Fruit fly (Drosophila melanogaster): ENCODE results near the gene CG31642.

DNA sequence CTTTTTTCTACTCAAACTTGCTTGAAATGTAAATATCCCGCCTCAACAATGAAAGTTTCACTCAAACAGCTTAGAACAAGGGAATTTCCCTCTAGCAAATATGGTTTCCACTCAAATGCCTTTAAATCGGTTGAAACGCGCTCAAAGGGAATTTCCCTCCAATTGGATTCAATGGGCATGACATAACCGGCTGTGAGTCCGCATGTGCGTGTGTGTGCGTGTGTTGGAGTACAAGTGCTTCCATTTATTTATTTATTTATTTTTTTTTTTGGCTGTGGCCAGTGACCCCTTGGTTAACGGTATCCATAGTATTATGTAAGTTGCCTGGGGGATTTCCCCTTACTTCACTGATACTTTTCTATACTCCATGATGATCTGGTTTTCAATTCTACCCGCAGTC is 42.2 kb upstream of the CG31642 start:
- TF ChIP-seq EcR (GFP tag; optimal IDR thresholded peaks at IDR 0.05) (no peak), CG17806 (tag; optimal IDR thresholded peaks at IDR 0.05) (no peak), CG12605 (GFP tag; IDR thresholded peaks at IDR 0.05) (no peak), CG34367 (tag; optimal IDR thresholded peaks at IDR 0.05) (no peak), CG10348 (GFP tag; IDR thresholded peaks at IDR 0.05) (no peak), CG8159 (tag; optimal IDR thresholded peaks at IDR 0.05) (no peak), Pif1A (GFP tag; optimal IDR thresholded peaks at IDR 0.05) (no peak), CG4496 (GFP tag; IDR thresholded peaks at IDR 0.05) (no peak), CG8301 (tag; optimal IDR thresholded peaks at IDR 0.05) (no peak)
